Worm (Caenorhabditis elegans) whole organism, L4 larva: Measurements from ENCODE around the gene mltn-13.

Source experiments
- F10B5.3 ChIP-seq: sonication (generic microtip); optimal IDR thresholded peaks from 2 replicates; lab custom pipeline; 2016; ENCODE audit warnings: mild to moderate bottlenecking, missing genetic modification characterization, missing compliant biosample characterization
- F26F4.8 ChIP-seq: fragments of 200-800 bp; sonication (Bioruptor generic); conservative IDR thresholded peaks from 2 replicates; pipeline ENCODE4 v1.3.6; 2022; ENCODE audit warnings: missing genetic modification characterization, missing compliant biosample characterization
- F37D6.2 ChIP-seq: sonication (generic microtip); optimal IDR thresholded peaks from 2 replicates; lab custom pipeline; 2016; ENCODE audit warnings: mild to moderate bottlenecking, missing genetic modification characterization, missing compliant biosample characterization
- F44E2.7 ChIP-seq: fragments of 200-800 bp; sonication (Bioruptor generic); IDR thresholded peaks from 2 replicates; pipeline ENCODE4 v2.1.2; 2022; ENCODE audit warnings: missing genetic modification characterization, missing compliant biosample characterization
- T26A8.4 ChIP-seq: fragments of 200-800 bp; sonication (Bioruptor generic); IDR thresholded peaks from 2 replicates; pipeline ENCODE4 v1.3.6; 2022; ENCODE audit warnings: missing genetic modification characterization, missing compliant biosample characterization
- Y75B8A.6 ChIP-seq: fragments of 200-800 bp; sonication (Bioruptor generic); IDR thresholded peaks from 2 replicates; pipeline ENCODE4 v1.3.6; 2022; ENCODE audit warnings: missing genetic modification reagents, missing genetic modification characterization, missing compliant biosample characterization
- ZK337.2 ChIP-seq: fragments of 200-800 bp; sonication (Bioruptor generic); IDR thresholded peaks from 2 replicates; pipeline ENCODE4 v1.3.6; 2022; ENCODE audit warnings: missing genetic modification reagents, missing genetic modification characterization, missing compliant biosample characterization
- ZK546.5 ChIP-seq, 2 experiments: sonication (generic microtip); optimal IDR thresholded peaks; 2 replicates each; lab custom pipeline; 2017; ENCODE audit warnings: missing biosample characterization in 2 of 2, missing genetic modification characterization in 2 of 2
- aha-1 ChIP-seq: fragments of 150-350 bp; peaks from one replicate; lab custom pipeline; 2014; ENCODE audit warnings: missing biosample characterization, missing genetic modification characterization
- aly-2 ChIP-seq: sonication (generic microtip); optimal IDR thresholded peaks from 2 replicates; lab custom pipeline; 2018; ENCODE audit warnings: missing biosample characterization, missing genetic modification characterization
- attf-4 ChIP-seq: sonication (generic microtip); optimal IDR thresholded peaks from 3 replicates; lab custom pipeline; 2017; ENCODE audit warnings: missing biosample characterization, missing genetic modification characterization
- ceh-28 ChIP-seq: fragments of 150-350 bp; optimal IDR thresholded peaks from 2 replicates; lab custom pipeline; 2014; ENCODE audit warnings: missing biosample characterization, missing genetic modification reagents, missing genetic modification characterization
- ceh-44 ChIP-seq: fragments of 200-800 bp; sonication (Bioruptor generic); IDR thresholded peaks from 2 replicates; pipeline ENCODE4 v1.3.6; 2022; ENCODE audit warnings: missing genetic modification reagents, missing genetic modification characterization, missing compliant biosample characterization
- ceh-82 ChIP-seq: sonication (generic microtip); optimal IDR thresholded peaks from 2 replicates; lab custom pipeline; 2017; ENCODE audit warnings: missing biosample characterization, missing genetic modification characterization
- ces-1 ChIP-seq: fragments of 150-350 bp; sonication (generic microtip); optimal IDR thresholded peaks from 4 replicates; lab custom pipeline; 2014; ENCODE audit warnings: missing biosample characterization, missing genetic modification reagents, missing genetic modification characterization
- cey-2 ChIP-seq: sonication (generic microtip); optimal IDR thresholded peaks from 3 replicates; lab custom pipeline; 2017; ENCODE audit warnings: missing genetic modification characterization, mild to moderate bottlenecking, missing compliant biosample characterization, antibody characterized with exemption, borderline replicate concordance; ENCODE audit not compliant: insufficient read depth
- daf-16 ChIP-seq, 3 experiments: sonication (generic microtip); optimal IDR thresholded peaks; 2 replicates each; lab custom pipeline; 2016 to 2017; ENCODE audit warnings: missing genetic modification characterization in 3 of 3, missing genetic modification reagents in 3 of 3, mild to moderate bottlenecking in 2 of 3, missing compliant biosample characterization in 2 of 3, missing biosample characterization in 1 of 3, moderate library complexity in 1 of 3
- daf-19 ChIP-seq: fragments of 200-800 bp; sonication (Bioruptor generic); conservative IDR thresholded peaks from 2 replicates; pipeline ENCODE4 v1.3.6; 2022; ENCODE audit warnings: missing genetic modification characterization, missing compliant biosample characterization
- dmd-9 ChIP-seq: fragments of 200-800 bp; sonication (Bioruptor generic); IDR thresholded peaks from 2 replicates; pipeline ENCODE4 v1.3.6; 2022; ENCODE audit warnings: missing genetic modification reagents, missing genetic modification characterization, missing compliant biosample characterization
- egl-43 ChIP-seq: fragments of 200-800 bp; sonication (Bioruptor generic); IDR thresholded peaks from 2 replicates; pipeline ENCODE4 v1.3.6; 2022; ENCODE audit warnings: missing genetic modification reagents, missing genetic modification characterization, missing compliant biosample characterization
- fos-1 ChIP-seq: fragments of 150-350 bp; optimal IDR thresholded peaks from 2 replicates; lab custom pipeline; 2014; ENCODE audit warnings: missing biosample characterization, missing genetic modification characterization
- gei-8 ChIP-seq: fragments of 200-800 bp; sonication (Bioruptor generic); optimal IDR thresholded peaks from 2 replicates; lab custom pipeline; 2018; ENCODE audit warnings: mild to moderate bottlenecking, missing genetic modification characterization, missing compliant biosample characterization
- hif-1 ChIP-seq, 2 experiments: sonication (generic microtip); optimal IDR thresholded peaks; 2 replicates each; lab custom pipeline; 2016 to 2017; ENCODE audit warnings: missing compliant biosample characterization in 2 of 2, missing genetic modification characterization in 2 of 2, missing genetic modification reagents in 2 of 2, missing genotype in 2 of 2, mild to moderate bottlenecking in 1 of 2
- lim-7 ChIP-seq: fragments of 200-800 bp; sonication (Bioruptor generic); IDR thresholded peaks from 2 replicates; pipeline ENCODE4 v1.3.6; 2022; ENCODE audit warnings: missing genetic modification characterization, missing compliant biosample characterization
- lin-13 ChIP-seq: fragments of 150-350 bp; optimal IDR thresholded peaks from 2 replicates; lab custom pipeline; 2014; ENCODE audit warnings: missing biosample characterization, missing genetic modification reagents, missing genetic modification characterization
- lin-29 ChIP-seq: fragments of 200-800 bp; sonication (Bioruptor generic); IDR thresholded peaks from 2 replicates; pipeline ENCODE4 v1.3.6; 2022; ENCODE audit warnings: missing genetic modification reagents, missing genetic modification characterization, missing compliant biosample characterization
- lsy-2 ChIP-seq, 2 experiments: fragments of 150-350 bp in 1 of 2; sonication (generic microtip) in 1 of 2; optimal IDR thresholded peaks; 2 replicates each; lab custom pipeline; 2014 to 2017; ENCODE audit warnings: missing biosample characterization in 2 of 2, missing genetic modification characterization in 2 of 2
- mep-1 ChIP-seq: fragments of 150-350 bp; sonication (generic microtip); optimal IDR thresholded peaks from 3 replicates; lab custom pipeline; 2014; ENCODE audit warnings: missing biosample characterization, missing genetic modification characterization
- mes-2 ChIP-seq: sonication (generic microtip); optimal IDR thresholded peaks from 2 replicates; lab custom pipeline; 2016; ENCODE audit warnings: missing genotype, mild to moderate bottlenecking, missing genetic modification characterization, missing compliant biosample characterization; ENCODE audit not compliant: poor library complexity, severe bottlenecking
- mxl-2 ChIP-seq: fragments of 200-800 bp; sonication (Bioruptor generic); conservative IDR thresholded peaks from 2 replicates; pipeline ENCODE4 v1.3.6; 2022; ENCODE audit warnings: missing genetic modification reagents, missing genetic modification characterization, missing compliant biosample characterization
- nhr-11 ChIP-seq: fragments of 150-350 bp; optimal IDR thresholded peaks from 2 replicates; lab custom pipeline; 2014; ENCODE audit warnings: missing biosample characterization, missing genetic modification characterization
- nhr-111 ChIP-seq: fragments of 200-800 bp; sonication (Bioruptor generic); optimal IDR thresholded peaks from 2 replicates; lab custom pipeline; 2018; ENCODE audit warnings: mild to moderate bottlenecking, missing genetic modification characterization, missing compliant biosample characterization
- nhr-76 ChIP-seq: fragments of 150-350 bp; optimal IDR thresholded peaks from 2 replicates; lab custom pipeline; 2014; ENCODE audit warnings: missing biosample characterization, missing genetic modification characterization
- pha-4 ChIP-seq, 2 experiments: fragments of 150-350 bp in 1 of 2; fragments of 200-800 bp in 1 of 2; sonication (Bioruptor generic) in 1 of 2; IDR thresholded peaks in 1 of 2; optimal IDR thresholded peaks in 1 of 2; 2 replicates each; pipeline versions ENCODE4 v1.3.6 to Lab custom; 2014 to 2022; ENCODE audit warnings: missing genetic modification characterization in 2 of 2, missing genetic modification reagents in 2 of 2, missing biosample characterization in 1 of 2, missing compliant biosample characterization in 1 of 2
- php-3 ChIP-seq: fragments of 200-800 bp; sonication (Bioruptor generic); IDR thresholded peaks from 2 replicates; pipeline ENCODE4 v1.3.6; 2022; ENCODE audit warnings: missing genetic modification reagents, missing genetic modification characterization, missing compliant biosample characterization
- rbr-2 ChIP-seq: sonication (generic microtip); optimal IDR thresholded peaks from 2 replicates; lab custom pipeline; 2016; ENCODE audit warnings: missing genotype, missing genetic modification characterization, missing compliant biosample characterization
- sdz-12 ChIP-seq: fragments of 200-800 bp; sonication (Bioruptor generic); optimal IDR thresholded peaks from 2 replicates; lab custom pipeline; 2018; ENCODE audit warnings: mild to moderate bottlenecking, missing genetic modification characterization, missing compliant biosample characterization
- snpc-1.2 ChIP-seq: fragments of 200-800 bp; sonication (Bioruptor generic); IDR thresholded peaks from 2 replicates; pipeline ENCODE4 v1.3.6; 2022; ENCODE audit warnings: missing genetic modification reagents, missing genetic modification characterization, missing compliant biosample characterization
- tra-1 ChIP-seq: fragments of 200-800 bp; sonication (Bioruptor generic); IDR thresholded peaks from 2 replicates; pipeline ENCODE4 v1.3.6; 2022; ENCODE audit warnings: missing genetic modification reagents, missing genetic modification characterization, missing compliant biosample characterization
- unc-130 ChIP-seq: sonication (generic microtip); optimal IDR thresholded peaks from 2 replicates; lab custom pipeline; 2016; ENCODE audit warnings: missing genetic modification reagents, missing genetic modification characterization, missing compliant biosample characterization
- unc-62 ChIP-seq, 3 experiments: fragments of 150-350 bp in 1 of 3; sonication (generic microtip); optimal IDR thresholded peaks in 2 of 3; peaks in 1 of 3; 1 replicate in 1 of 3; 2 replicates in 2 of 3; lab custom pipeline; 2014 to 2017; ENCODE audit warnings: missing biosample characterization in 3 of 3, missing genetic modification characterization in 3 of 3, missing genetic modification reagents in 3 of 3, missing genotype in 1 of 3
- vab-7 ChIP-seq: fragments of 200-800 bp; sonication (Bioruptor generic); IDR thresholded peaks from 2 replicates; pipeline ENCODE4 v1.3.6; 2022; ENCODE audit warnings: missing genetic modification reagents, missing genetic modification characterization, missing compliant biosample characterization
- zfp-3 ChIP-seq: fragments of 200-800 bp; sonication (Bioruptor generic); conservative IDR thresholded peaks from 2 replicates; pipeline ENCODE4 v1.3.6; 2022; ENCODE audit warnings: missing genetic modification reagents, missing genetic modification characterization, missing compliant biosample characterization
- zip-11 ChIP-seq: fragments of 200-800 bp; sonication (Bioruptor generic); IDR thresholded peaks from 2 replicates; pipeline ENCODE4 v1.3.6; 2022; ENCODE audit warnings: missing genetic modification characterization, missing compliant biosample characterization
- ztf-11 ChIP-seq: fragments of 150-350 bp; optimal IDR thresholded peaks from 2 replicates; lab custom pipeline; 2014; ENCODE audit warnings: missing biosample characterization, missing genetic modification characterization

Gene mltn-13

DNA sequence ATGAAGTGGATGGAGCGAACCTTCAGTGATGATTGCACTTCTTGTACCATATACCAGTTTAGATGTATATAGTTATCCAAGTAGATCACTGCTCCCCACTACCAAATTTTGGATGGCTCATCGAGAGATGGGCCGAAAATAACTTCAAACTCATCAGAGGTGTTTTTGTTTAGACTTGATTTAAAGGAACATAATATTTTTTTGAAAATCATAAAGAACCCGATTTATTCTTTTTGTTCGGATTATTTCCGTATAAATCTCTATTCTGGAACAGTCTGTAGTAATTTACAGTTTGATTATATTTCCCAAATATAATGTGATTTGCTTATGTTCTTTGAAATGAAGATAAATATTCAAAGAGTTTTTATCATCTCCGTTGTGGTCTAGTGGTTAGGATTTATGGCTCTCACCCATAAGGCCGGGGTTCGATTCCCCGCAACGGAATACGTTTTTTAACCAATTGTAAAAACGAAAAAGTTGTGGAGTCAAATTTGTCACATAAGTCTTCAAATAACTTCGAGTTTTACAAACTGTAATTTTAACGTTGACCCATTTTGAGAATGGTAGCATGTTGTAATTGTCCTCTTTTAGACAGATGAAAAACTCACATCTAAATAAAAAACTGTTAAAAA is 37.8 kb downstream of the mltn-13 start (continued):
- peak; percentile 48; the same call in 1 of the 2 replicates for TF ChIP-seq pha-4 (GFP tag; IDR thresholded peaks at IDR 0.05; lab: Robert Waterston, UW)
- TF ChIP-seq pha-4 (tag; optimal IDR thresholded peaks at IDR 0.05; lab: Kevin White, UChicago) = no peak
- TF ChIP-seq, all 104 proteins: peak for 12

- no peak for TF ChIP-seq daf-19 (GFP tag; lab: Robert Waterston, UW)
- no peak for TF ChIP-seq hif-1 (tag; optimal IDR thresholded peaks at IDR 0.05; lab: Kevin White, UChicago)
- TF ChIP-seq F37D6.2 = no peak
- TF ChIP-seq fos-1 (tag; lab: Kevin White, UChicago) = no peak
- 0 out of 2 replicates have a peak, but pooled peaks have one; percentile 20 for TF ChIP-seq ZK337.2 (GFP tag; lab: Robert Waterston, UW)
- no peak for TF ChIP-seq cey-2 (tag; lab: Kevin White, UChicago)
- peak; percentile 10; the same call in 1 of the 2 replicates for TF ChIP-seq snpc-1.2
- TF ChIP-seq mep-1 (tag; lab: Kevin White, UChicago) = no peak
- TF ChIP-seq Y75B8A.6 (GFP tag; lab: Robert Waterston, UW) = no peak
- no peak for TF ChIP-seq F44E2.7 (GFP tag; lab: Robert Waterston, UW)
- TF ChIP-seq zfp-3 (GFP tag; lab: Robert Waterston, UW) = peak; percentile 49; the same call in 1 of the 2 replicates
- TF ChIP-seq ceh-82 (tag; lab: Kevin White, UChicago) = no peak
- TF ChIP-seq nhr-111 (GFP tag; lab: Kevin White, UChicago) = no peak
- no peak for TF ChIP-seq ztf-11 (tag; lab: Kevin White, UChicago)
- TF ChIP-seq nhr-11 (tag; lab: Kevin White, UChicago) = no peak
- TF ChIP-seq unc-130 (GFP tag; lab: Kevin White, UChicago) = no peak
- no peak for TF ChIP-seq dmd-9 (GFP tag; lab: Robert Waterston, UW)
- TF ChIP-seq daf-16 (GFP tag; optimal IDR thresholded peaks at IDR 0.05; lab: Kevin White, UChicago) = peak in 1 of 2 experiments; percentile 4
- no peak for TF ChIP-seq daf-16 (tag; optimal IDR thresholded peaks at IDR 0.05; lab: Kevin White, UChicago)
- no peak for TF ChIP-seq ceh-44 (GFP tag; lab: Robert Waterston, UW)
- TF ChIP-seq aha-1 (tag; lab: Kevin White, UChicago) = no peak
- no peak for TF ChIP-seq sdz-12
- TF ChIP-seq lsy-2 (tag; optimal IDR thresholded peaks at IDR 0.05; lab: Kevin White, UChicago) = no peak
- TF ChIP-seq lin-29 (GFP tag; lab: Robert Waterston, UW) = no peak
- TF ChIP-seq ceh-28 (tag; lab: Kevin White, UChicago) = no peak
- no peak for TF ChIP-seq T26A8.4 (GFP tag; lab: Robert Waterston, UW)
- peak; percentile 76 for TF ChIP-seq lim-7
- TF ChIP-seq F10B5.3 (tag; lab: Kevin White, UChicago) = no peak
- no peak for TF ChIP-seq tra-1 (GFP tag; lab: Robert Waterston, UW)
- TF ChIP-seq rbr-2 = no peak
- no peak for TF ChIP-seq lin-13 (GFP tag; lab: Kevin White, UChicago)
- TF ChIP-seq php-3 (GFP tag; lab: Robert Waterston, UW) = no peak
- TF ChIP-seq aly-2 (tag; lab: Kevin White, UChicago) = no peak
- TF ChIP-seq gei-8 = no peak
- no peak for TF ChIP-seq ces-1 (GFP tag; lab: Kevin White, UChicago)
- TF ChIP-seq ZK546.5 (tag; optimal IDR thresholded peaks at IDR 0.05; lab: Kevin White, UChicago) = no peak
- TF ChIP-seq mes-2 (tag; lab: Kevin White, UChicago) = peak; percentile 35
- no peak for TF ChIP-seq zip-11 (GFP tag; lab: Robert Waterston, UW)
- TF ChIP-seq egl-43 = no peak
- TF ChIP-seq attf-4 (tag; lab: Kevin White, UChicago) = no peak
- peak; percentile 55; the same call in 1 of the 2 replicates for TF ChIP-seq vab-7
- no peak for TF ChIP-seq mxl-2 (GFP tag; lab: Robert Waterston, UW)
- TF ChIP-seq F26F4.8 (GFP tag; lab: Robert Waterston, UW) = 0 out of 2 replicates have a peak, but pooled peaks have one; percentile 43
- no peak for TF ChIP-seq nhr-76
- peak in 1 of 2 experiments; percentile 7 for TF ChIP-seq unc-62 (GFP tag; optimal IDR thresholded peaks at IDR 0.05 in 1 of 2; lab: Kevin White, UChicago)
- TF ChIP-seq unc-62 (tag; optimal IDR thresholded peaks at IDR 0.05; lab: Kevin White, UChicago) = no peak
Measured at ce11 chrX:4409591-4410279, 38.4 kb downstream of the mltn-13 start.
